Fruit fly (Drosophila melanogaster): ENCODE data around the gene Cbl.

DNA sequence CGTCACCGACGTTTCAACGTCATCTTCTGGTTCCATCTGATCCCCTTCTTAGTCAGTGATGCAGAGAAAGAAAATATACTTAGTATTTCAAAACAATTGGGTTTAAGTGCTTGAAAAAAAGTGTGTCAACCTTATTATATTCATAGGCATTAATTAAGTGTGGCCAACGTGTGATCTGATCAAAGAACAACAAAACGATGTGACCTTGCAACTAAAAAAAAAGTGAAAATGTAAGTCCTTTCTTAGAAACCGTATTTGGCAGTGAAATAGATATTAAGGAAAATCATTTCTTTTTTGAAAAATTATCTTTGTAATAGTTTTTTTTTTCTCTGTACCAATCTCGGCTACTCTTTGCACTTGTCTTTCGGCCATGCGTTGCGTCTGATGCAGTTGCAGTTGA, 39.7 kb upstream of the Cbl start:
- TF ChIP-seq CG8478 (optimal IDR thresholded peaks at IDR 0.05) (no peak), CTCF (optimal IDR thresholded peaks at IDR 0.05) (no peak)

Data from S2 (cell line).